Fruit fly (Drosophila melanogaster): ENCODE data around the gene CG33710.
A peak's percentile ranks its signal among the peaks of the same experiment; 100 is the strongest.

CG33710 gene

DNA sequence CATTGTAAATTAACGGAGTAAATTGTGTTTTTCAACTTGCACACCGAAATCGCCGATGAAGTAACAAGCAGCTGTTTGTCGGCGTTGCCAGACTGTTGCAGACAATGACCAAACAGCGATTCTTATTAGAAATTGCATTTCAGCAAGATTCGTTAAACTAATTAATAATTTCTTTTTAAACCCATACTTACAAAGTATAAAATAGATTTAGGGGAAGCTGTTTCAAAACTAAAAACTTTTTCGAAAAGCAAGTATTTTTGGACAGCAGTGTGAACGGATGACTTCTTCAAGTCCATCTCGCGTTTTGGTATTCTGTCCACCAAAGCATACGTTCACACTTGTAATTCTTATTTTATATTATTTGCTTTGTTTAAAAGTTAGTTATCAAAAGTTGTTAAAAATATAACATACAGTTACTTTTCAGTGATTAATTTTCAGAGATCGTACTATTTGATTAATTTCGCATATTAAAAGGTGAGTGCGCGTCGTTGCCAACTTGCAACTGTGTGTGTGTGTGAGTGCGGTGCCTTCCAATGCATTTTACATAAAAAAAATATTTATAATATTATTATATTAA lies 24.1 kb downstream of the CG33710 start, which contains the start of the genes CG8004 and RhoGDI (continued):
- peak; percentile 91 for TF ChIP-seq Ets65A (GFP tag)
- TF ChIP-seq CG18011 (GFP tag; optimal IDR thresholded peaks at IDR 0.05), result peak; percentile 36
- no peak for TF ChIP-seq CG2199 (GFP tag; IDR thresholded peaks at IDR 0.05)
- no peak for TF ChIP-seq cwo (GFP tag; optimal IDR thresholded peaks at IDR 0.05)
- TF ChIP-seq CG12391 (tag; optimal IDR thresholded peaks at IDR 0.05), result peak; percentile 82
- TF ChIP-seq MESR4 (GFP tag; optimal IDR thresholded peaks at IDR 0.05), result peak; percentile 36
- peak; percentile 86 for TF ChIP-seq CG8924 (tag; optimal IDR thresholded peaks at IDR 0.05)
- no peak for TF ChIP-seq CG6654 (GFP tag; optimal IDR thresholded peaks at IDR 0.05)
- TF ChIP-seq sug (tag; optimal IDR thresholded peaks at IDR 0.05), result peak; percentile 62
- peak; percentile 65 for TF ChIP-seq Fer3 (tag; optimal IDR thresholded peaks at IDR 0.05)
- TF ChIP-seq CG8388 (GFP tag; optimal IDR thresholded peaks at IDR 0.05), result peak; percentile 63
- TF ChIP-seq ase (GFP tag; IDR thresholded peaks at IDR 0.05), result no peak
- no peak for TF ChIP-seq CG33557 (GFP tag; optimal IDR thresholded peaks at IDR 0.05)
- no peak for TF ChIP-seq Hey (tag; optimal IDR thresholded peaks at IDR 0.05)
- no peak for TF ChIP-seq CG6254 (GFP tag; optimal IDR thresholded peaks at IDR 0.05)
- TF ChIP-seq phol (tag; optimal IDR thresholded peaks at IDR 0.05), result peak; percentile 81
- no peak for TF ChIP-seq HLH4C (GFP tag; IDR thresholded peaks at IDR 0.05; ENCODE audit: partially characterized antibody)
- peak; percentile 61 for TF ChIP-seq CG10366 (GFP tag; IDR thresholded peaks at IDR 0.05)
- TF ChIP-seq run (tag; optimal IDR thresholded peaks at IDR 0.05), result no peak
- TF ChIP-seq HHEX (GFP tag; optimal IDR thresholded peaks at IDR 0.05), result peak; percentile 9
- peak; percentile 57 to 70 for TF ChIP-seq Hr51 (GFP tag; optimal IDR thresholded peaks at IDR 0.05)
- TF ChIP-seq CG6175 (GFP tag; IDR thresholded peaks at IDR 0.05), result no peak
- TF ChIP-seq fd64A (GFP tag; optimal IDR thresholded peaks at IDR 0.05), result no peak
- TF ChIP-seq pho (GFP tag; optimal IDR thresholded peaks at IDR 0.05), result peak; percentile 76
- peak; percentile 84 for TF ChIP-seq pzg (GFP tag; optimal IDR thresholded peaks at IDR 0.05)
- peak; percentile 63 for TF ChIP-seq shn (GFP tag; optimal IDR thresholded peaks at IDR 0.05)
- peak; percentile 39 for TF ChIP-seq CG10209 (GFP tag; optimal IDR thresholded peaks at IDR 0.05)
- no peak for TF ChIP-seq CG7271 (tag; optimal IDR thresholded peaks at IDR 0.05)
- peak; percentile 23; the same call in 1 of the 3 replicates for TF ChIP-seq B-H1 (GFP tag; IDR thresholded peaks at IDR 0.05)
- peak; percentile 29 for TF ChIP-seq caup (GFP tag; optimal IDR thresholded peaks at IDR 0.05; ENCODE audit: severe bottlenecking)
- no peak for TF ChIP-seq BtbVII (GFP tag; optimal IDR thresholded peaks at IDR 0.05)
- TF ChIP-seq gcm2 (GFP tag; optimal IDR thresholded peaks at IDR 0.05), result peak; percentile 65
- no peak for TF ChIP-seq CG10565 (GFP tag; optimal IDR thresholded peaks at IDR 0.05)
- TF ChIP-seq CG1792 (GFP tag; optimal IDR thresholded peaks at IDR 0.05), result peak; percentile 42
- TF ChIP-seq Hr3 (GFP tag; optimal IDR thresholded peaks at IDR 0.05), result peak; percentile 70
- peak; percentile 68 for TF ChIP-seq Max (GFP tag; optimal IDR thresholded peaks at IDR 0.05)
- peak; percentile 47 for TF ChIP-seq CG9215 (GFP tag; IDR thresholded peaks at IDR 0.05)
- no peak for TF ChIP-seq CG2875 (GFP tag; optimal IDR thresholded peaks at IDR 0.05)
- TF ChIP-seq Mes4 (GFP tag; optimal IDR thresholded peaks at IDR 0.05), result peak; percentile 41
- peak; percentile 60; the same call in 2 of the 3 replicates for TF ChIP-seq dysf (GFP tag; IDR thresholded peaks at IDR 0.05)
- TF ChIP-seq Ptx1 (GFP tag; IDR thresholded peaks at IDR 0.05), result peak; percentile 62
- TF ChIP-seq grau (tag; optimal IDR thresholded peaks at IDR 0.05), result peak; percentile 72
- TF ChIP-seq CG14441 (GFP tag; IDR thresholded peaks at IDR 0.05), result peak; percentile 53
- TF ChIP-seq disco-r (GFP tag; optimal IDR thresholded peaks at IDR 0.05), result peak; percentile 35
- TF ChIP-seq dati (GFP tag; IDR thresholded peaks at IDR 0.05), result peak; percentile 8; the same call in 1 of the 2 replicates
- peak; percentile 74 for TF ChIP-seq CG13424 (tag; optimal IDR thresholded peaks at IDR 0.05)
- no peak for TF ChIP-seq peb (GFP tag; IDR thresholded peaks at IDR 0.05)
- peak; percentile 76 for TF ChIP-seq HLH54F (GFP tag; optimal IDR thresholded peaks at IDR 0.05)
- TF ChIP-seq CG16779 (GFP tag; IDR thresholded peaks at IDR 0.05), result no peak

Measured in whole organism, embryonic.